Fruit fly (Drosophila melanogaster) whole organism, embryonic: ENCODE measurements around the gene CG2059.

Experiments
- Aef1 ChIP-seq: fragments of 200-800 bp; sonication (Bioruptor generic); IDR thresholded peaks from 3 replicates; pipeline ENCODE4 v1.3.6; 2022; ENCODE audit warnings: missing biosample characterization, missing genetic modification characterization
- CG10209 ChIP-seq: fragments of 200-800 bp; sonication (Bioruptor generic); optimal IDR thresholded peaks from 3 replicates; lab custom pipeline; 2017; ENCODE audit warnings: missing biosample characterization, mild to moderate bottlenecking, missing genetic modification characterization, missing genetic modification reagents
- CG1024 ChIP-seq: fragments of 200-800 bp; sonication (Bioruptor generic); IDR thresholded peaks from 2 replicates; pipeline ENCODE4 v1.3.6; 2022; ENCODE audit warnings: missing biosample characterization, missing genetic modification characterization
- CG10565 ChIP-seq: fragments of 200-800 bp; sonication (Bioruptor generic); optimal IDR thresholded peaks from 3 replicates; lab custom pipeline; 2016; ENCODE audit warnings: missing biosample characterization, mild to moderate bottlenecking, missing genetic modification characterization
- CG11695 ChIP-seq: fragments of 200-800 bp; sonication (Bioruptor generic); IDR thresholded peaks from 3 replicates; pipeline ENCODE4 v1.3.6; 2022; ENCODE audit warnings: missing biosample characterization, missing genetic modification characterization
- CG11696 ChIP-seq: fragments of 200-800 bp; sonication (Bioruptor generic); IDR thresholded peaks from 2 replicates; pipeline ENCODE4 v1.3.6; 2022; ENCODE audit warnings: missing biosample characterization, missing genetic modification characterization
- CG13296 ChIP-seq: fragments of 200-800 bp; sonication (Bioruptor generic); optimal IDR thresholded peaks from 3 replicates; lab custom pipeline; 2018; ENCODE audit warnings: missing biosample characterization, mild to moderate bottlenecking, missing genetic modification characterization
- CG15696 ChIP-seq: fragments of 200-800 bp; sonication (Bioruptor generic); optimal IDR thresholded peaks from 2 replicates; lab custom pipeline; 2019; ENCODE audit warnings: missing biosample characterization, mild to moderate bottlenecking, missing genetic modification characterization, moderate library complexity
- CG17359 ChIP-seq: fragments of 200-800 bp; sonication (Bioruptor generic); optimal IDR thresholded peaks from 3 replicates; lab custom pipeline; 2018; ENCODE audit warnings: missing biosample characterization, mild to moderate bottlenecking, missing genetic modification characterization, moderate library complexity
- CG17829 ChIP-seq: fragments of 200-800 bp; optimal IDR thresholded peaks from 2 replicates; lab custom pipeline; 2019; ENCODE audit warnings: missing biosample characterization, mild to moderate bottlenecking, missing genetic modification characterization, moderate library complexity
- CG18262 ChIP-seq: fragments of 200-800 bp; optimal IDR thresholded peaks from 3 replicates; lab custom pipeline; 2019; ENCODE audit warnings: missing biosample characterization, mild to moderate bottlenecking, missing genetic modification characterization, moderate library complexity
- CG1832 ChIP-seq: fragments of 200-800 bp; sonication (Bioruptor generic); optimal IDR thresholded peaks from 2 replicates; lab custom pipeline; 2017; ENCODE audit warnings: missing biosample characterization, mild to moderate bottlenecking, missing genetic modification characterization, inconsistent platforms
- CG2120 ChIP-seq: fragments of 200-800 bp; sonication (Bioruptor generic); optimal IDR thresholded peaks from 3 replicates; lab custom pipeline; 2016; ENCODE audit warnings: missing biosample characterization, missing genetic modification characterization
- CG2889 ChIP-seq: fragments of 200-800 bp; sonication (Bioruptor generic); IDR thresholded peaks from 3 replicates; pipeline ENCODE4 v1.3.6; 2022; ENCODE audit warnings: missing biosample characterization, missing genetic modification characterization
- CG30403 ChIP-seq: fragments of 200-800 bp; sonication (Bioruptor generic); optimal IDR thresholded peaks from 3 replicates; lab custom pipeline; 2016; ENCODE audit warnings: missing biosample characterization, missing genetic modification characterization
- CG31441 ChIP-seq: fragments of 200-800 bp; sonication (Bioruptor generic); IDR thresholded peaks from 2 replicates; pipeline ENCODE4 v1.3.6; 2022; ENCODE audit warnings: missing biosample characterization, missing genetic modification characterization
- CG32532 ChIP-seq: fragments of 200-800 bp; sonication (Bioruptor generic); IDR thresholded peaks from 2 replicates; pipeline ENCODE4 v1.3.6; 2022; ENCODE audit warnings: missing biosample characterization, missing genetic modification characterization
- CG32772 ChIP-seq: fragments of 200-800 bp; sonication (Bioruptor generic); IDR thresholded peaks from 2 replicates; pipeline ENCODE4 v1.3.6; 2022; ENCODE audit warnings: missing biosample characterization, missing genetic modification characterization
- CG34376 ChIP-seq: fragments of 200-800 bp; sonication (Bioruptor generic); optimal IDR thresholded peaks from 2 replicates; lab custom pipeline; 2018; ENCODE audit warnings: missing biosample characterization, mild to moderate bottlenecking, missing genetic modification characterization
- CG4820 ChIP-seq: fragments of 200-800 bp; sonication (Bioruptor generic); optimal IDR thresholded peaks from 3 replicates; lab custom pipeline; 2016; ENCODE audit warnings: missing biosample characterization, missing genetic modification characterization
- CG5953 ChIP-seq: fragments of 200-800 bp; sonication (Bioruptor generic); IDR thresholded peaks from 2 replicates; pipeline ENCODE4 v1.3.6; 2022; ENCODE audit warnings: missing biosample characterization, missing genetic modification characterization
- CG6854 ChIP-seq: fragments of 200-800 bp; sonication (Bioruptor generic); optimal IDR thresholded peaks from 3 replicates; lab custom pipeline; 2017; ENCODE audit warnings: missing biosample characterization, mild to moderate bottlenecking, missing genetic modification characterization
- CG7556 ChIP-seq: fragments of 200-800 bp; sonication (Bioruptor generic); optimal IDR thresholded peaks from 2 replicates; lab custom pipeline; 2017; ENCODE audit warnings: missing biosample characterization, mild to moderate bottlenecking, missing genetic modification characterization
- ERR ChIP-seq: fragments of 200-800 bp; sonication (Bioruptor generic); optimal IDR thresholded peaks from 2 replicates; lab custom pipeline; 2016; ENCODE audit warnings: missing biosample characterization, missing genetic modification characterization
- Ets65A ChIP-seq: fragments of 200-800 bp; sonication (Bioruptor generic); peaks from one replicate; lab custom pipeline; 2016; ENCODE audit warnings: missing biosample characterization, missing genetic modification characterization
- HLH3B ChIP-seq: fragments of 200-800 bp; sonication (Bioruptor generic); IDR thresholded peaks from 2 replicates; pipeline ENCODE4 v1.3.6; 2022; ENCODE audit warnings: missing biosample characterization, missing genetic modification characterization
- HLHmδ ChIP-seq: fragments of 200-800 bp; sonication (Bioruptor generic); optimal IDR thresholded peaks from 2 replicates; lab custom pipeline; 2018; ENCODE audit warnings: missing biosample characterization, mild to moderate bottlenecking, missing genetic modification characterization, moderate library complexity
- HmgD ChIP-seq: fragments of 200-800 bp; sonication (Bioruptor generic); optimal IDR thresholded peaks from 3 replicates; lab custom pipeline; 2016; ENCODE audit warnings: missing biosample characterization, missing genetic modification characterization
- Max ChIP-seq: fragments of 200-800 bp; sonication (Bioruptor generic); optimal IDR thresholded peaks from 2 replicates; lab custom pipeline; 2016; ENCODE audit warnings: missing biosample characterization, mild to moderate bottlenecking, missing genetic modification characterization
- Nf-YB ChIP-seq: fragments of 200-800 bp; sonication (Bioruptor generic); optimal IDR thresholded peaks from 3 replicates; lab custom pipeline; 2019; ENCODE audit warnings: missing biosample characterization, mild to moderate bottlenecking, missing genetic modification characterization, moderate library complexity
- Optix ChIP-seq: fragments of 200-800 bp; sonication (Bioruptor generic); IDR thresholded peaks from 3 replicates; pipeline ENCODE4 v1.3.6; 2022; ENCODE audit warnings: missing biosample characterization, missing genetic modification characterization
- Sry-β ChIP-seq: fragments of 200-800 bp; sonication (Bioruptor generic); optimal IDR thresholded peaks from 2 replicates; lab custom pipeline; 2018; ENCODE audit warnings: missing biosample characterization, mild to moderate bottlenecking, missing genetic modification characterization, moderate library complexity
- TFAM ChIP-seq: fragments of 200-800 bp; sonication (Bioruptor generic); optimal IDR thresholded peaks from 2 replicates; lab custom pipeline; 2017; ENCODE audit warnings: missing biosample characterization, missing genetic modification characterization, inconsistent platforms
- YL-1 ChIP-seq: fragments of 200-800 bp; sonication (Bioruptor generic); optimal IDR thresholded peaks from 3 replicates; lab custom pipeline; 2017; ENCODE audit warnings: missing biosample characterization, mild to moderate bottlenecking, missing genetic modification characterization
- bab2 ChIP-seq: fragments of 200-800 bp; sonication (Bioruptor generic); optimal IDR thresholded peaks from 2 replicates; lab custom pipeline; 2016; ENCODE audit warnings: missing biosample characterization, missing genetic modification characterization
- bbx ChIP-seq: fragments of 200-800 bp; sonication (Bioruptor generic); IDR thresholded peaks from 2 replicates; pipeline ENCODE4 v1.3.6; 2022; ENCODE audit warnings: missing biosample characterization, missing genetic modification characterization; ENCODE audit not compliant: partially characterized antibody
- br ChIP-seq: fragments of >200 bp; optimal IDR thresholded peaks from 2 replicates; lab custom pipeline; 2017
- chif ChIP-seq, 2 experiments: fragments of 200-800 bp; sonication (Bioruptor generic); optimal IDR thresholded peaks; 3 replicates each; lab custom pipeline; 2016; ENCODE audit warnings: missing biosample characterization in 2 of 2, missing genetic modification characterization in 2 of 2
- chinmo ChIP-seq: fragments of 200-800 bp; sonication (Bioruptor generic); IDR thresholded peaks from 4 replicates; pipeline ENCODE4 v1.3.6; 2022; ENCODE audit warnings: missing biosample characterization, missing genetic modification characterization; ENCODE audit not compliant: partially characterized antibody
- dysf ChIP-seq: fragments of 200-800 bp; sonication (Bioruptor generic); IDR thresholded peaks from 3 replicates; pipeline ENCODE4 v1.3.6; 2022; ENCODE audit warnings: missing biosample characterization, missing genetic modification characterization
- esg ChIP-seq: fragments of 200-800 bp; sonication (Bioruptor generic); conservative IDR thresholded peaks from 2 replicates; pipeline ENCODE4 v1.3.6; 2022; ENCODE audit warnings: missing biosample characterization, missing genetic modification characterization
- eve ChIP-seq, 2 experiments: fragments of >200 bp; optimal IDR thresholded peaks; 2 replicates each; lab custom pipeline; 2017; ENCODE audit warnings: missing biosample characterization in 2 of 2, missing genetic modification characterization in 2 of 2
- grn ChIP-seq: fragments of 200-800 bp; sonication (Bioruptor generic); optimal IDR thresholded peaks from 3 replicates; lab custom pipeline; 2017; ENCODE audit warnings: missing biosample characterization, missing genetic modification characterization
- kay ChIP-seq: fragments of 200-800 bp; sonication (Bioruptor generic); optimal IDR thresholded peaks from 2 replicates; lab custom pipeline; 2016; ENCODE audit warnings: missing biosample characterization, missing genetic modification characterization
- row ChIP-seq: fragments of 200-800 bp; sonication (Bioruptor generic); IDR thresholded peaks from 3 replicates; pipeline ENCODE4 v1.3.6; 2022; ENCODE audit warnings: missing biosample characterization, missing genetic modification characterization
- run ChIP-seq: fragments of 200-800 bp; sonication (Bioruptor generic); optimal IDR thresholded peaks from 3 replicates; lab custom pipeline; 2018; ENCODE audit warnings: missing biosample characterization, mild to moderate bottlenecking, missing genetic modification characterization
- sob ChIP-seq: fragments of 200-800 bp; sonication (Bioruptor generic); IDR thresholded peaks from 2 replicates; pipeline ENCODE4 v1.3.6; 2022; ENCODE audit warnings: missing biosample characterization, missing genetic modification characterization
- zf30C ChIP-seq: fragments of 200-800 bp; sonication (Bioruptor generic); optimal IDR thresholded peaks from 3 replicates; lab custom pipeline; 2018; ENCODE audit warnings: missing biosample characterization, mild to moderate bottlenecking, missing genetic modification characterization
- zfh2 ChIP-seq: fragments of 200-800 bp; sonication (Bioruptor generic); optimal IDR thresholded peaks from 2 replicates; lab custom pipeline; 2016; ENCODE audit warnings: missing biosample characterization, missing genetic modification characterization

Gene CG2059

dm6 chrX:7285995-7286985, at the start of gene CG2059 (continued):
- TF ChIP-seq CG10565: no peak
- no peak for TF ChIP-seq CG17359
- peak; percentile 67 for TF ChIP-seq zfh2
- TF ChIP-seq CG34376 (GFP tag; lab: Kevin White, UChicago): peak; percentile 1
- TF ChIP-seq CG32532: peak; percentile 52; the same call in 1 of the 2 replicates
- TF ChIP-seq CG15696: peak; percentile 26
- no peak for TF ChIP-seq CG5953 (GFP tag; lab: Robert Waterston, UW)
- TF ChIP-seq CG18262: peak; percentile 44
- TF ChIP-seq Ets65A: peak; percentile 98
- no peak for TF ChIP-seq run (tag; lab: Kevin White, UChicago)
- TF ChIP-seq Aef1: no peak
- TF ChIP-seq TFAM: no peak
- TF ChIP-seq Max (GFP tag; lab: Kevin White, UChicago): peak; percentile 55
- peak; percentile 56 for TF ChIP-seq YL-1 (GFP tag; lab: Kevin White, UChicago)
- peak; percentile 47 for TF ChIP-seq CG32772 (GFP tag; lab: Robert Waterston, UW)
- peak; percentile 84 for TF ChIP-seq HmgD (GFP tag; lab: Kevin White, UChicago)
- peak; percentile 89 for TF ChIP-seq kay (GFP tag; lab: Kevin White, UChicago)
- 0 out of 3 replicates have a peak, but pooled peaks have one; percentile 43 for TF ChIP-seq CG2889 (GFP tag; lab: Robert Waterston, UW)
- peak; percentile 56 for TF ChIP-seq bab2 (GFP tag; lab: Kevin White, UChicago)
- TF ChIP-seq CG31441 (GFP tag; lab: Robert Waterston, UW): peak; percentile 37; the same call in 1 of the 2 replicates
- TF ChIP-seq esg (GFP tag; lab: Robert Waterston, UW): peak; percentile 34; the same call in 1 of the 2 replicates
- TF ChIP-seq HLHmδ (GFP tag; lab: Kevin White, UChicago): peak; percentile 23
- no peak for TF ChIP-seq CG6854 (GFP tag; lab: Kevin White, UChicago)
- no peak for TF ChIP-seq zf30C (GFP tag; lab: Kevin White, UChicago)
- TF ChIP-seq Optix (GFP tag; lab: Robert Waterston, UW): no peak
- TF ChIP-seq HLH3B (GFP tag; lab: Robert Waterston, UW): no peak
- peak; percentile 34 for TF ChIP-seq CG17829
- 0 out of 4 replicates have a peak, but pooled peaks have one; percentile 42 for TF ChIP-seq chinmo (GFP tag; lab: Robert Waterston, UW)
- peak; percentile 46 for TF ChIP-seq CG10209 (GFP tag; lab: Kevin White, UChicago)
- peak; percentile 58 for TF ChIP-seq bbx
- TF ChIP-seq chif (GFP tag; optimal IDR thresholded peaks at IDR 0.05; lab: Kevin White, UChicago): peak in 1 of 2 experiments; percentile 21
- TF ChIP-seq grn (GFP tag; lab: Kevin White, UChicago): peak; percentile 1
- no peak for TF ChIP-seq CG11695
- no peak for TF ChIP-seq CG11696
- TF ChIP-seq eve (GFP tag; optimal IDR thresholded peaks at IDR 0.05; lab: Kevin White, UChicago): no peak
- peak; percentile 26 for TF ChIP-seq CG4820 (GFP tag; lab: Kevin White, UChicago)
- TF ChIP-seq CG30403: peak; percentile 48
- 0 out of 2 replicates have a peak, but pooled peaks have one; percentile 27 for TF ChIP-seq CG1024
- peak; percentile 22 for TF ChIP-seq Sry-β (GFP tag; lab: Kevin White, UChicago)
- TF ChIP-seq CG7556 (GFP tag; lab: Kevin White, UChicago): peak; percentile 47
- TF ChIP-seq dysf (GFP tag; lab: Robert Waterston, UW): peak; percentile 52; the same call in 2 of the 3 replicates
- TF ChIP-seq CG1832: no peak
- no peak for TF ChIP-seq ERR
- TF ChIP-seq CG2120: peak; percentile 56
- no peak for TF ChIP-seq CG13296 (GFP tag; lab: Kevin White, UChicago)
- TF ChIP-seq row: peak; percentile 85
- TF ChIP-seq br: no peak
- TF ChIP-seq sob (GFP tag; lab: Robert Waterston, UW): peak; percentile 75
- peak; percentile 23 for TF ChIP-seq Nf-YB
